Worm (Caenorhabditis elegans): ENCODE data around the gene epg-4.

epg-4 gene

ce11 chrIII:7158709-7159108 lies 23.3 kb upstream of the epg-4 start, which contains the start of gene nuo-4:
nuo-4 (minus strand) TSS chrIII:7158809.
- no peak for TF ChIP-seq him-1 (tag; optimal IDR thresholded peaks at IDR 0.05)
- TF ChIP-seq dao-5 (tag; optimal IDR thresholded peaks at IDR 0.05) = no peak
- TF ChIP-seq W03F9.2 (tag; optimal IDR thresholded peaks at IDR 0.05) = no peak

DNA sequence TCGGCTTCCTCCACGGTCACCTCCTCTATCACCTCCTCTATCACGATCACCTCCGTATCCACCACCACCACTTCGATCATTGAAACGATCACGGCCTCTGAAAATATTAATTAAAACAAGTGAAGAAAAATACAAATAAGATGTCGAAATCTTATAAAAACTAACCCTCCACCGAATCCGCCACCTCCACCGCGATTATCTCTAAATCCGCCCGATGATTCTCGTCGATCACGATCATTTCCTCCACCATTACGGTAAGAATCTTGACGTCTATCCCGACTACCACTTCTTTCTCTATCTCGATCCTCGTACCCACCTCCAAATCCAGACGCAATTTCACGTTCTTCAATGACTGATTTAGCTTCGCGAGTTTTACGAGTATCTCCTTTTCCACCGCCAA lies 22.7 kb upstream of the epg-4 start:
- TF ChIP-seq him-1 (tag; optimal IDR thresholded peaks at IDR 0.05) = no peak
- TF ChIP-seq W03F9.2 (tag; optimal IDR thresholded peaks at IDR 0.05) = no peak
- TF ChIP-seq dao-5 (tag; optimal IDR thresholded peaks at IDR 0.05) = no peak

DNA sequence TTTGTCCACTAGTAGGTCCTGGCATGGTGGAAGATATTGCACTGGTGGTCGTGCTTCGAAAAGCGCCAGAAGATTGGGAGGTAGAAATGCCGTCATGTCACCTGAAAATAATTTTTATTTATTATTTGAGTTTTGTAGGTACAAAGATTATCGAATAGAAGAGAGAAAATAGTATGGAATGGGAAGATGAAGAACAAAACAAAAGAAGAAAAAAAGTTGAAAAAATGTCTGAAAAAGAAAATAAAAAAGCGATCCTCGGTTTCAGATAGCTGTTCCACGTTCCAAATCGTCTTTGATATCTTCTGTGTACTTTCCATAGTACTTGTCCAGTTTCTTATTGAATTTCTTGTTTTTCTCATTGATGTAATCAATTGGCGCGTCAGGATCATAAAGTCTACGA lies 20.9 kb upstream of the epg-4 start, which contains the start of gene rnp-7:
rnp-7 (minus strand) TSS at position 101 of the 400 bp plus-strand sequence.
- no peak for TF ChIP-seq dao-5 (tag; optimal IDR thresholded peaks at IDR 0.05)
- no peak for TF ChIP-seq W03F9.2 (tag; optimal IDR thresholded peaks at IDR 0.05)
- TF ChIP-seq him-1 (tag; optimal IDR thresholded peaks at IDR 0.05) = no peak

- TF ChIP-seq dao-5 (tag; optimal IDR thresholded peaks at IDR 0.05) (no peak), him-1 (tag; optimal IDR thresholded peaks at IDR 0.05) (peak; percentile 75), W03F9.2 (tag; optimal IDR thresholded peaks at IDR 0.05) (peak; percentile 95)
Observed at ce11 chrIII:7162065-7162762, 19.8 kb upstream of the epg-4 start, which contains the start of the genes syf-2 and K04G7.1. syf-2 (minus strand) TSS chrIII:7162115. K04G7.1 (plus strand) TSS chrIII:7162712.

DNA sequence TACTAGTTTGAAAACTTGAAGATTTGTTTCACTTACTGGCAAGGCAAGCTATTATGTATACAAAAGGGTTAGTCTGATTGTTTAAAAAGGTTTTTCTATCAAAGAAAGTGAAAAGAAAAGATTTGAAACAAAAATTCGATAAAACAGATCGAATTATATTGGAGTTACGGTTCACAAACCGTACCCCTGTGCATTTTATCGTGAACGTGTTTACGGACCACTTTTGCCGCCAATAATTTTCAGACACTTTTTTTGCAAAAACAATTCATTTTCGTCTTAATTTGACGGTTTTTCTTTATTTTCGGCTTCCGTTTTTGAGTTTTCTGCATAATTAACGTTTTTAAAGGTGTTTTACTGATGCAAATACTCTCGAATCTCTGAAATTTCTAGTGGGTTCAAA lies 16.7 kb upstream of the epg-4 start:
- TF ChIP-seq dao-5 (tag; optimal IDR thresholded peaks at IDR 0.05) = no peak
- TF ChIP-seq him-1 (tag; optimal IDR thresholded peaks at IDR 0.05) = no peak
- no peak for TF ChIP-seq W03F9.2 (tag; optimal IDR thresholded peaks at IDR 0.05)

DNA sequence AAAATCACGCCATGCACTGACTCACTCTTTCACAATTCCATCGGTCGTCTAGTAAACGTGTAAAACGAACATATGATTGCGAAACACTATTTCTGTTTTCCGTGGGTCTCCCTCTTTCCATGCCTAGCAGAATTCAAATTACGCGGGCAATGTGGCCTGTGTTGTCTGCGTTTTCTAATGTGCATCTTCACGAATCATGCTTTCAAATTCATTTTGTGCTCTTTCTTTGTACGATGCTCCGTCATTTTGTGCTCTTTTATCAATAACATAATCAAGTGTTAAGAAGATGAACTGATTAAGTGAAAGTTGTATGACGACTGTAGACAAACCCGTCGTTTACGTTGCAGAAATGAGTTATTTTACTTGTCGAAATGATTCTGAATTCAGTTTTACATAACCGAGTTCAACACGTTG lies 16.1 kb upstream of the epg-4 start:
- TF ChIP-seq him-1 (tag; optimal IDR thresholded peaks at IDR 0.05) (no peak), W03F9.2 (tag; optimal IDR thresholded peaks at IDR 0.05) (no peak), dao-5 (tag; optimal IDR thresholded peaks at IDR 0.05) (no peak)

DNA sequence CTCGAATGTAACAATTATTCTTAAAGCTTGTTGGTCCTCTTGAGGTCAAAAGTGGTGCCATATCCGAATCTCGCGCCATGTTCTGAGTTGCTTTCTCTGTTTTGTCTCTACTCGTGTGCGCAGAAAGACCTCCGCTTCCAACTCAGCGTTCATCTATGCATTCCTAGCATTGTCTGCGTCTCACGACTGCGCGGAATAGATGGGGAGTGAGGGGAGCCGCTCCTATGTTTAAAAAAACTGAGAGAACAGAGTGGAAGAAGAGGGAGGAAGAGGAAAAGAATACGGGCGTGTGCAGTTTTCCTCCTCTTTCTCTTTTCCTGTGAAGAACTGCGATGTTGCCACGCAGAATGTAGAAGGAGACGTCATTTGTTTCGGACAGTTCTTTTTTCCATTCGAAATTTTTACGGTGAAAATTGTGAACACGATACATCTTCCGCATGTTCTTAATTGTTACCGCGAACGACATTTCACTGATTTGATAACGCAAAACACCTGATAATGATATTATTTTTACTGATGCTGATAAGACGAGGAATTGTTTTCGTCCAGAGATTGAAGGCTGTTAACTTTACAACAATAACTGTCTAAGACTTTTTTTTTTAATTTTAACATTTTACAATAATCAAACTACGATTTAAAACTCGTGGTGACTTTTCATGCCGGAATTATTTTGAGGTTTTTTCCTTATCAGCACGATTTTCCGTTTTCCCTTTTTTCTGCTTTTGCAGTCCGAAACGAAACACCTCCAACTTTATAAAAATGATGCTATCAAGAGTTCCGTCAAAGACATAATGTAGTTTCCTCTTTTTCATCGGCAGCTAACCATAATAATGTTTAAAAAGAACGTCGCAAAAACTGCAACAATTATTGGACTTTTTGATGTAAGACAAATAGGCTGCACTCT lies 15.1 kb upstream of the epg-4 start:
- TF ChIP-seq dao-5 (tag; optimal IDR thresholded peaks at IDR 0.05) = no peak
- peak; percentile 59 for TF ChIP-seq him-1 (tag; optimal IDR thresholded peaks at IDR 0.05)
- TF ChIP-seq W03F9.2 (tag; optimal IDR thresholded peaks at IDR 0.05) = no peak

DNA sequence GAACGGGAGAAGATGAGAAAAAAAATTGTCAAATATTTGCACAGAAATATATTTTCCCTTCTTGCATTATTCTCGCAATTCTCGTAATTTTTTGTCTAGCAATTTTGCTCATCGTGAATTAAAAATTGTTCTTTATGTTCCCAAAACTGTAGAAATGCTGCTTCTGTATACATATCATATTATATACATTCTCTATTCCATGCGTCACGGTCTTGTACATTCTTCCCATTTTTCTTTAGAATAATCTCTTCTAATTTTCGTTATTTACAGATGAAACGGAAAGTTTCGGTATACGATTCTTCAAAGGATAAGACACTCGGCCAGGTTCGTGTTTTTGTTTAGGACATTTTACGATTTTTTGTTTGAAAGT lies 14.4 kb upstream of the epg-4 start, which contains the start of gene acs-4:
acs-4 (plus strand) TSS at position 271 of the 370 bp plus-strand sequence.
- TF ChIP-seq W03F9.2 (tag; optimal IDR thresholded peaks at IDR 0.05) (no peak), him-1 (tag; optimal IDR thresholded peaks at IDR 0.05) (no peak), dao-5 (tag; optimal IDR thresholded peaks at IDR 0.05) (no peak)

DNA sequence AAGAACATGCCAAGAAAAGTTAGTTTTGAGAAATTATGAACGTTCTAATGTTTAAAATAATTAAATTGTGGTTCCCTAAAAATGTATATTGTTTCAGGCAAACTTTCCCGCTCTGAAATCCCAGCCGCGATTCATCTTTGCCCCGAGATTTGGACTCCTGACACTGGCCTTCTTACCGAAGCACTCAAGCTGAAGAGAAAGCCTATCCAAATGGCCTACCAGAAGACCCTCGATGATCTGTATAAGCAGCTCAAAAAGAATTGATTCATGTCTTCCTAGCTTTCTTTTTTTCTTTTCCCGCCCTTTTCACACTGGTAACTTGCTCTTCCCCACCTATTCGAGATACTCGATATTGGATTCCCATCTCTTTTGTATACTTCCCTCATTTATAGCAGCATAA lies 11.9 kb upstream of the epg-4 start:
- TF ChIP-seq dao-5 (tag; optimal IDR thresholded peaks at IDR 0.05) (no peak), W03F9.2 (tag; optimal IDR thresholded peaks at IDR 0.05) (no peak), him-1 (tag; optimal IDR thresholded peaks at IDR 0.05) (no peak)

DNA sequence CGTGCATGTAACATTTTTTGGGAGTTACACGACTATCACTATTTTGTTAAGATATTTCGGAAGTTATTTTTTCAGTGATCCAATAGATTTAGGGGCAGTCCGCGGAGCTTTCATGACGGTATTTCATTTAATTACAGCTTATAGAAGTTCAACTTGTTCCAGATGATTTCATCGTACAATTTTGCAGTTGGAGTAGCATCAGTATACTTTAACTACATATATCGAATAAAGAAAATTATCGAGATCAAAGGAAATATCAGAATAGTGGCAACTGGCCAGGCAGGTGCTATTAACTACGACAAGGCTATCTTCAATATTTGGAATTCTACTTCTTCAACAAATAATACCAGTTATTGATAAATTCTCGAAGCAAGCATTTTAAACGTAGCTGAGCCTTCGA lies 3.5 kb upstream of the epg-4 start:
- no peak for TF ChIP-seq him-1 (tag; optimal IDR thresholded peaks at IDR 0.05)
- no peak for TF ChIP-seq W03F9.2 (tag; optimal IDR thresholded peaks at IDR 0.05)
- no peak for TF ChIP-seq dao-5 (tag; optimal IDR thresholded peaks at IDR 0.05)

DNA sequence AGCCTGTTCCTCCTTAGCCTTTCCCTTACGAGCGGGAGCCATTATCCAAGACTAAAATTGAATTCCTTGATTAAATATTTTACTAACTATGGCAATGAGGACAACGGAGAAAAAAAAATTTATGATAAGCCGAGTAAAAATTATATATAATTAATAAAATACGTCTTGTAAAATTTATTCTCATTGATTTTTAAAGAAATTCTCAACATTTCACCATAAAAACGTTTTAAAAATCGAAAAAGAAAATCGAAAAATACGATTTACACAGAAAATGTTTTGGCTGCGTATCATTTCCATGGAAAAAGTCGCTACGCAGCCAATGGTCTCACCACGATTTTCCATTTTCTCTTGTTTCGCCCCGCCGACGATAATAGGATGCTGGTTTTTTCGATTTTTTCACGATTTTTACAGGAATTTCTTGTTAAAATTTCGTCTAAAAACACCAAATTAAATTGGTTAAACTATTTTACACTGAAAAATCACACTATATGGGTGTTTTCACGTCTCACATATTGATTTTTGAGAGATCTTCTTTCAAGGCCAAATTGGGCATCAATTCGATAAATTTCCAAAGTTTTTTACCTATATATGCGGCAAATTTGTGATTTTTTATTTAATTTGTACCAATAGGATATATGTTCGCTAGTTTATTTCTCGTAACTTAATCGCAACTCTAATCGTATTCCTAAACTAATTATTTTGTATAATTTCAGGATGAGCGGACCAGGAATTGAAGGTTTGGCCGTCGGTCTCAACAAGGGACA lies 2.2 kb upstream of the epg-4 start, which contains the start of the genes rps-14 and rpl-36:
rps-14 (minus strand) TSS at position 51 of the 764 bp plus-strand sequence.
rpl-36 (plus strand) TSS at position 714 of the 764 bp plus-strand sequence.
- peak; percentile 72 for TF ChIP-seq W03F9.2 (tag; optimal IDR thresholded peaks at IDR 0.05)
- no peak for TF ChIP-seq dao-5 (tag; optimal IDR thresholded peaks at IDR 0.05)
- TF ChIP-seq him-1 (tag; optimal IDR thresholded peaks at IDR 0.05) = peak; percentile 26

ce11 chrIII:7180613-7181012 lies 1.4 kb upstream of the epg-4 start, which contains the start of gene ndab-2:
ndab-2 (plus strand) TSS chrIII:7180752.
- TF ChIP-seq him-1 (tag; optimal IDR thresholded peaks at IDR 0.05) = no peak
- TF ChIP-seq W03F9.2 (tag; optimal IDR thresholded peaks at IDR 0.05) = no peak
- no peak for TF ChIP-seq dao-5 (tag; optimal IDR thresholded peaks at IDR 0.05)

ce11 chrIII:7184022-7184421 lies 2.1 kb downstream of the epg-4 start, which contains the start of gene yju-2:
yju-2 (plus strand) TSS chrIII:7184336.
- TF ChIP-seq dao-5 (tag; optimal IDR thresholded peaks at IDR 0.05) = no peak
- TF ChIP-seq W03F9.2 (tag; optimal IDR thresholded peaks at IDR 0.05) = no peak
- no peak for TF ChIP-seq him-1 (tag; optimal IDR thresholded peaks at IDR 0.05)

Measured in whole organism, L4/young adult.